Worm (Caenorhabditis elegans) whole organism, midembryonic: Measurements from ENCODE around the gene C02B8.12.

ENCODE experiments used
- T22C8.4 ChIP-seq: fragments of 200-800 bp; sonication (Bioruptor generic); IDR thresholded peaks from 2 replicates; pipeline ENCODE4 v1.3.6; 2022; ENCODE audit warnings: missing genetic modification characterization, missing compliant biosample characterization
- cog-1 ChIP-seq: sonication (generic microtip); optimal IDR thresholded peaks from 2 replicates; lab custom pipeline; 2016; ENCODE audit warnings: missing genetic modification characterization, missing compliant biosample characterization
- flt-1 ChIP-seq: fragments of 200-800 bp; sonication (Bioruptor generic); IDR thresholded peaks from 2 replicates; pipeline ENCODE4 v1.3.6; 2022; ENCODE audit warnings: missing genetic modification characterization, missing compliant biosample characterization
- klf-2 ChIP-seq: fragments of 200-800 bp; sonication (Bioruptor generic); conservative IDR thresholded peaks from 2 replicates; pipeline ENCODE4 v1.3.6; 2022; ENCODE audit warnings: missing genetic modification reagents, missing genetic modification characterization, missing compliant biosample characterization
- med-1 ChIP-seq: sonication (generic microtip); optimal IDR thresholded peaks from 2 replicates; lab custom pipeline; 2017; ENCODE audit warnings: missing genetic modification characterization, mild to moderate bottlenecking, missing compliant biosample characterization, antibody characterized with exemption, missing genetic modification reagents; ENCODE audit not compliant: insufficient read depth
- ref-1 ChIP-seq: fragments of 200-800 bp; sonication (Bioruptor generic); conservative IDR thresholded peaks from 2 replicates; pipeline ENCODE4 v1.3.6; 2022; ENCODE audit warnings: missing genetic modification reagents, missing genetic modification characterization, missing compliant biosample characterization
- tab-1 ChIP-seq: fragments of 200-800 bp; sonication (Bioruptor generic); IDR thresholded peaks from 2 replicates; pipeline ENCODE4 v1.3.6; 2022; ENCODE audit warnings: missing genetic modification characterization, missing compliant biosample characterization
- ztf-23 ChIP-seq: fragments of 200-800 bp; sonication (Bioruptor generic); IDR thresholded peaks from 2 replicates; pipeline ENCODE4 v1.3.6; 2022; ENCODE audit warnings: missing genetic modification reagents, missing genetic modification characterization, missing compliant biosample characterization
- ztf-29 ChIP-seq: fragments of 200-800 bp; sonication (Bioruptor generic); IDR thresholded peaks from 2 replicates; pipeline ENCODE4 v1.3.6; 2022; ENCODE audit warnings: missing genetic modification reagents, missing genetic modification characterization, missing compliant biosample characterization

C02B8.12 gene

ce11 chrX:8120281-8120680, 2.9 kb downstream of the C02B8.12 start:
- no peak for TF ChIP-seq flt-1 (GFP tag; lab: Robert Waterston, UW)
- TF ChIP-seq med-1, result no peak
- TF ChIP-seq ztf-29, result no peak
- TF ChIP-seq cog-1 (tag; lab: Kevin White, UChicago), result no peak
- no peak for TF ChIP-seq ztf-23 (GFP tag; lab: Robert Waterston, UW)
- no peak for TF ChIP-seq T22C8.4 (GFP tag; lab: Robert Waterston, UW)
- TF ChIP-seq klf-2 (GFP tag; lab: Robert Waterston, UW), result no peak
- TF ChIP-seq tab-1 (GFP tag; lab: Robert Waterston, UW), result no peak
- TF ChIP-seq ref-1 (GFP tag; lab: Robert Waterston, UW), result no peak

DNA sequence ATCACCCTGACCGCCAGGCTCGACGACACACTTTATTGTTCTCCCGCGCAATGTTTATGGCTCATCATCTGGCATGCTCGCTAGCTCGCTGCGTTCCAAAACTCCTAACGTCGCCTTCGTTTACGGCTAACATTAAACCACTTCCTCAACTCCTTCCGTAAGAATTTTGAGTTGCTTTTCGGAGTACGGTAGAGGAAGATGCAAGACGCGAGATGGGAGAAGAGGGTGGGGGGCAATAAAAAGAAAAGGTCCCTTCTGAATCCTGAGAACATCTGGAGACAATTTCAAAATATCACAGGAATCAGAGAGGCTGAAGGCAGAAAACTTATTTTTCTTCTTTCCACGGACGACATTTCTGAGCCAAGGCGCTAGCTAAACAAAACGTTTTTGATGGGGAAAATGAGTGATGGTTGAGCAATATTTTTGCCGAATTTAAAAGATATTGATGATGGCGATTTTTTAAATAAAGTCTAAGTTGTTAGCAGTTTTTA, 5.3 kb downstream of the C02B8.12 start:
- no peak for TF ChIP-seq klf-2 (GFP tag; lab: Robert Waterston, UW)
- no peak for TF ChIP-seq T22C8.4 (GFP tag; lab: Robert Waterston, UW)
- TF ChIP-seq ztf-23 (GFP tag; lab: Robert Waterston, UW), result no peak
- no peak for TF ChIP-seq tab-1 (GFP tag; lab: Robert Waterston, UW)
- TF ChIP-seq ztf-29, result no peak
- TF ChIP-seq med-1, result no peak
- TF ChIP-seq ref-1 (GFP tag; lab: Robert Waterston, UW), result no peak
- no peak for TF ChIP-seq cog-1 (tag; lab: Kevin White, UChicago)
- TF ChIP-seq flt-1 (GFP tag; lab: Robert Waterston, UW), result no peak

DNA sequence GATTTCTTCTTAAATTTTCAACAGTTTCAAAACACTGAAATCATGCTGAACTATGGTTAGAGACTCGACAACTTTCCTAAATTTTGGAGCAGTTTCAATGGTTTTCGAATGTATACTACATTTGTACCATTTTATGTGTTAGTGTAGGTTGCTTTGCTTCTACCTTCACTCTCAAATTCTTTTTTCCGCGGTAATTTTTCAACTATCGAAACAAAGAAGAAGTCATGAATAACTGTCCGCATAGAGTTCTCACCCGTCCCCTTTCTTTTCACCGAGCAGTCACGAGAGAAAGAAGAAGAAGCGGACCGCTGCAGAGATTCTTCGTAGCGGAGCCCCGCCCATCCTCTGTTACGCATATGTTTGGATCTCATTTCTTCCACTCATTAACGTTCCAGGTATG, 7.0 kb downstream of the C02B8.12 start, which contains the start of gene hlh-8:
hlh-8 (plus strand) TSS at position 301 of the 400 bp plus-strand sequence.
- TF ChIP-seq med-1, result no peak
- no peak for TF ChIP-seq ztf-23 (GFP tag; lab: Robert Waterston, UW)
- TF ChIP-seq klf-2 (GFP tag; lab: Robert Waterston, UW), result no peak
- no peak for TF ChIP-seq tab-1 (GFP tag; lab: Robert Waterston, UW)
- TF ChIP-seq T22C8.4 (GFP tag; lab: Robert Waterston, UW), result no peak
- no peak for TF ChIP-seq cog-1 (tag; lab: Kevin White, UChicago)
- TF ChIP-seq flt-1 (GFP tag; lab: Robert Waterston, UW), result no peak
- no peak for TF ChIP-seq ref-1 (GFP tag; lab: Robert Waterston, UW)
- no peak for TF ChIP-seq ztf-29

ce11 chrX:8110193-8110592, 13.0 kb downstream of the C02B8.12 start, which contains the start of gene K07E3.1:
Gene K07E3.1, plus strand, starts transcription at chrX:8110439.
- TF ChIP-seq cog-1 (tag; lab: Kevin White, UChicago) (no peak), flt-1 (GFP tag; lab: Robert Waterston, UW) (no peak), med-1 (no peak), ztf-29 (no peak), tab-1 (GFP tag; lab: Robert Waterston, UW) (no peak), klf-2 (GFP tag; lab: Robert Waterston, UW) (no peak), ztf-23 (GFP tag; lab: Robert Waterston, UW) (no peak), T22C8.4 (GFP tag; lab: Robert Waterston, UW) (no peak), ref-1 (GFP tag; lab: Robert Waterston, UW) (no peak)

ce11 chrX:8109531-8109930, 13.6 kb downstream of the C02B8.12 start:
- no peak for TF ChIP-seq ztf-23 (GFP tag; lab: Robert Waterston, UW)
- no peak for TF ChIP-seq ref-1 (GFP tag; lab: Robert Waterston, UW)
- TF ChIP-seq tab-1 (GFP tag; lab: Robert Waterston, UW), result no peak

DNA sequence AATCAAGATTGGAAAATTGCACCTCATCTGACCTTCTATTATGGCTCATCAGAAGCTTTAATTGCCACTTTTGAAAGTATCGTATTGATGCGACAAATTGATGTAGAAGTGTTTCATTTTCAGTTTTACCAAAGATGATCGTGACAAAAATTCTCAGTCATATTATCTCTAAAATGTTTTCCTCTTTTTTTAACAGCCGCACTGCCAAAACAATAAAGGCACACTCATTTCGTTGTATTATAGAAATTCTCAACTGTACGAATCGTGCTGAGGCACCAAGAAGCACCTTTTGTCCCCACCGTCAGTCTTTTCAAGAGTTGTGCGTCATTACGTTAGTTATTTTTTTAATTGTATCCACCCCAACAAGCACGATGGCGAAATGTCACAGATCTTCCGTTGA, 15.2 kb downstream of the C02B8.12 start, which contains the start of gene K07E3.9:
K07E3.9 (plus strand) TSS at position 301 of the 400 bp plus-strand sequence.
- TF ChIP-seq cog-1 (tag; lab: Kevin White, UChicago) (no peak), klf-2 (GFP tag; lab: Robert Waterston, UW) (no peak), ztf-23 (GFP tag; lab: Robert Waterston, UW) (no peak), med-1 (no peak), ref-1 (GFP tag; lab: Robert Waterston, UW) (no peak), tab-1 (GFP tag; lab: Robert Waterston, UW) (no peak), ztf-29 (no peak), flt-1 (GFP tag; lab: Robert Waterston, UW) (no peak)

- TF ChIP-seq ref-1 (GFP tag; lab: Robert Waterston, UW), result no peak
- no peak for TF ChIP-seq med-1
- no peak for TF ChIP-seq tab-1 (GFP tag; lab: Robert Waterston, UW)
- TF ChIP-seq ztf-23 (GFP tag; lab: Robert Waterston, UW), result no peak
- no peak for TF ChIP-seq klf-2 (GFP tag; lab: Robert Waterston, UW)
- no peak for TF ChIP-seq T22C8.4 (GFP tag; lab: Robert Waterston, UW)
- TF ChIP-seq ztf-29, result no peak
- TF ChIP-seq flt-1 (GFP tag; lab: Robert Waterston, UW), result no peak
- TF ChIP-seq cog-1 (tag; lab: Kevin White, UChicago), result no peak
Measured at ce11 chrX:8103899-8104298, 19.3 kb downstream of the C02B8.12 start, which contains the start of gene K07E3.2. Gene K07E3.2, plus strand, starts transcription at chrX:8104298.

ce11 chrX:8098813-8099360, 24.3 kb downstream of the C02B8.12 start, which contains the start of gene catp-5:
Gene catp-5, minus strand, starts transcription at chrX:8098863.
- TF ChIP-seq ref-1 (GFP tag; lab: Robert Waterston, UW) (no peak), flt-1 (GFP tag; lab: Robert Waterston, UW) (no peak)

ce11 chrX:8089916-8090315, 33.3 kb downstream of the C02B8.12 start:
- no peak for TF ChIP-seq ref-1 (GFP tag; lab: Robert Waterston, UW)
- TF ChIP-seq T22C8.4 (GFP tag; lab: Robert Waterston, UW), result no peak
- no peak for TF ChIP-seq ztf-29
- TF ChIP-seq med-1, result no peak
- TF ChIP-seq tab-1 (GFP tag; lab: Robert Waterston, UW), result no peak
- no peak for TF ChIP-seq ztf-23 (GFP tag; lab: Robert Waterston, UW)
- no peak for TF ChIP-seq cog-1 (tag; lab: Kevin White, UChicago)
- TF ChIP-seq klf-2 (GFP tag; lab: Robert Waterston, UW), result no peak
- TF ChIP-seq flt-1 (GFP tag; lab: Robert Waterston, UW), result no peak
